Fruit fly (Drosophila melanogaster): ENCODE results near the gene CG3407.

The CG3407 gene

dm6 chr2L:3822462-3823065, 9.4 kb upstream of the CG3407 start:
- no peak for TF ChIP-seq Ravus (GFP tag; IDR thresholded peaks at IDR 0.05)
- no peak for TF ChIP-seq CG12219 (GFP tag; optimal IDR thresholded peaks at IDR 0.05)
- TF ChIP-seq Eip74EF (GFP tag; optimal IDR thresholded peaks at IDR 0.05), result no peak
- TF ChIP-seq CG16779 (GFP tag; IDR thresholded peaks at IDR 0.05), result no peak
- TF ChIP-seq Doc2 (GFP tag; IDR thresholded peaks at IDR 0.05), result 0 out of 2 replicates have a peak, but pooled peaks have one; percentile 36
- TF ChIP-seq CG15479 (GFP tag; optimal IDR thresholded peaks at IDR 0.05), result peak; percentile 27
- no peak for TF ChIP-seq zfh2 (GFP tag; optimal IDR thresholded peaks at IDR 0.05)
- TF ChIP-seq CG2889 (GFP tag; IDR thresholded peaks at IDR 0.05), result no peak
- no peak for TF ChIP-seq CG13775 (GFP tag; optimal IDR thresholded peaks at IDR 0.05)
- TF ChIP-seq CG4617 (GFP tag; optimal IDR thresholded peaks at IDR 0.05; ENCODE audit: borderline replicate concordance), result no peak
- TF ChIP-seq maf-S (GFP tag; optimal IDR thresholded peaks at IDR 0.05), result no peak
- TF ChIP-seq prd (optimal IDR thresholded peaks at IDR 0.05), result no peak
- peak; percentile 65; the same call in 2 of the 3 replicates for TF ChIP-seq prd (GFP tag; IDR thresholded peaks at IDR 0.05)
- TF ChIP-seq CG42726 (GFP tag; IDR thresholded peaks at IDR 0.05; ENCODE audit: partially characterized antibody), result no peak
- no peak for TF ChIP-seq tll (GFP tag; optimal IDR thresholded peaks at IDR 0.05)
- TF ChIP-seq knrl (GFP tag; IDR thresholded peaks at IDR 0.05; ENCODE audit: partially characterized antibody), result 0 out of 3 replicates have a peak, but pooled peaks have one; percentile 25
- no peak for TF ChIP-seq Fer2 (tag; optimal IDR thresholded peaks at IDR 0.05)
- peak; percentile 88 for TF ChIP-seq zen (tag; optimal IDR thresholded peaks at IDR 0.05)
- TF ChIP-seq CG9609 (GFP tag; optimal IDR thresholded peaks at IDR 0.05), result no peak
- no peak for TF ChIP-seq B-H2 (GFP tag; optimal IDR thresholded peaks at IDR 0.05)
- no peak for TF ChIP-seq ftz-f1 (GFP tag; optimal IDR thresholded peaks at IDR 0.05)
- no peak for TF ChIP-seq Usf (GFP tag; optimal IDR thresholded peaks at IDR 0.05)
- no peak for TF ChIP-seq exex (tag; optimal IDR thresholded peaks at IDR 0.05)
- peak; percentile 99 for TF ChIP-seq D (optimal IDR thresholded peaks at IDR 0.05)
- TF ChIP-seq D (GFP tag; optimal IDR thresholded peaks at IDR 0.05), result no peak
- TF ChIP-seq CG12744 (GFP tag; optimal IDR thresholded peaks at IDR 0.05), result no peak
- no peak for TF ChIP-seq chinmo (GFP tag; IDR thresholded peaks at IDR 0.05; ENCODE audit: partially characterized antibody)
- TF ChIP-seq toy (GFP tag; IDR thresholded peaks at IDR 0.05), result no peak
- no peak for TF ChIP-seq Ptx1 (GFP tag; IDR thresholded peaks at IDR 0.05)
- peak; percentile 80 for TF ChIP-seq twi (tag; optimal IDR thresholded peaks at IDR 0.05)
- TF ChIP-seq CG8281 (tag; optimal IDR thresholded peaks at IDR 0.05), result no peak
- no peak for TF ChIP-seq bowl (GFP tag; IDR thresholded peaks at IDR 0.05)

- TF ChIP-seq dmrt11E (tag; optimal IDR thresholded peaks at IDR 0.05), result peak; percentile 81
- TF ChIP-seq chif (GFP tag; optimal IDR thresholded peaks at IDR 0.05), result peak in 1 of 2 experiments; percentile 70
- no peak for TF ChIP-seq fd64A (GFP tag; optimal IDR thresholded peaks at IDR 0.05)
- TF ChIP-seq HLH54F (GFP tag; optimal IDR thresholded peaks at IDR 0.05), result no peak
- TF ChIP-seq ems (GFP tag; optimal IDR thresholded peaks at IDR 0.05), result no peak
- no peak for TF ChIP-seq hbn (GFP tag; IDR thresholded peaks at IDR 0.05; ENCODE audit: partially characterized antibody)
- TF ChIP-seq tap (tag; optimal IDR thresholded peaks at IDR 0.05), result no peak
- TF ChIP-seq Xrp1 (GFP tag; IDR thresholded peaks at IDR 0.05), result peak; percentile 81
- peak; percentile 24 for TF ChIP-seq CG30431 (GFP tag; optimal IDR thresholded peaks at IDR 0.05)
- TF ChIP-seq CG4424 (GFP tag; optimal IDR thresholded peaks at IDR 0.05), result peak; percentile 15
- peak; percentile 32 for TF ChIP-seq CG10979 (tag; optimal IDR thresholded peaks at IDR 0.05)
- 0 out of 3 replicates have a peak, but pooled peaks have one; percentile 34 for TF ChIP-seq CG11093 (GFP tag; IDR thresholded peaks at IDR 0.05)
- TF ChIP-seq CG33557 (GFP tag; optimal IDR thresholded peaks at IDR 0.05), result peak; percentile 26
- no peak for TF ChIP-seq CG13894 (tag; optimal IDR thresholded peaks at IDR 0.05)
- no peak for TF ChIP-seq CG17912 (GFP tag; optimal IDR thresholded peaks at IDR 0.05)
- TF ChIP-seq CG10267 (tag; optimal IDR thresholded peaks at IDR 0.05), result peak; percentile 33
- no peak for TF ChIP-seq CG8359 (GFP tag; optimal IDR thresholded peaks at IDR 0.05; ENCODE audit: borderline replicate concordance)
- peak; percentile 17 for TF ChIP-seq CG10209 (GFP tag; optimal IDR thresholded peaks at IDR 0.05)
- 0 out of 3 replicates have a peak, but pooled peaks have one; percentile 26 for TF ChIP-seq CG17361 (GFP tag; IDR thresholded peaks at IDR 0.05)
Measured at dm6 chr2L:3818903-3819302, 5.7 kb upstream of the CG3407 start.

All from whole organism, embryonic.